Worm (Caenorhabditis elegans) whole organism, mixed stage, embryonic: Measurements from ENCODE around the gene C18D11.7.
A peak's percentile ranks its signal among the peaks of the same experiment; 100 is the strongest.

Experiments
- M03D4.4 ChIP-seq: sonication (generic microtip); optimal IDR thresholded peaks from 2 replicates; lab custom pipeline; 2017; ENCODE audit warnings: mild to moderate bottlenecking, missing genetic modification characterization, missing compliant biosample characterization
- bed-3 ChIP-seq: fragments of 200-800 bp; sonication (Bioruptor generic); optimal IDR thresholded peaks from 3 replicates; lab custom pipeline; 2018; ENCODE audit warnings: mild to moderate bottlenecking, missing genetic modification characterization, moderate library complexity, missing compliant biosample characterization
- blmp-1 ChIP-seq: fragments of 150-350 bp; optimal IDR thresholded peaks from 2 replicates; lab custom pipeline; 2014; ENCODE audit warnings: missing biosample characterization, missing genetic modification characterization
- ceh-39 ChIP-seq: fragments of 150-350 bp; optimal IDR thresholded peaks from 2 replicates; lab custom pipeline; 2014; ENCODE audit warnings: missing biosample characterization, missing genetic modification characterization
- ceh-43 ChIP-seq: fragments of 200-800 bp; sonication (Bioruptor generic); optimal IDR thresholded peaks from 2 replicates; lab custom pipeline; 2018; ENCODE audit warnings: mild to moderate bottlenecking, missing genetic modification characterization, moderate library complexity, missing compliant biosample characterization
- ceh-83 ChIP-seq: fragments of 200-800 bp; sonication (Bioruptor generic); optimal IDR thresholded peaks from 2 replicates; lab custom pipeline; 2018; ENCODE audit warnings: mild to moderate bottlenecking, missing genetic modification characterization, missing compliant biosample characterization
- ces-1 ChIP-seq: fragments of 150-350 bp; optimal IDR thresholded peaks from 2 replicates; lab custom pipeline; 2014; ENCODE audit warnings: missing biosample characterization, missing genetic modification reagents, missing genetic modification characterization
- drap-1 ChIP-seq: fragments of 200-800 bp; sonication (Bioruptor generic); optimal IDR thresholded peaks from 3 replicates; lab custom pipeline; 2018; ENCODE audit warnings: mild to moderate bottlenecking, missing genetic modification characterization, missing compliant biosample characterization
- elt-1 ChIP-seq: sonication (generic microtip); optimal IDR thresholded peaks from 2 replicates; lab custom pipeline; 2017; ENCODE audit warnings: missing genetic modification characterization, mild to moderate bottlenecking, missing compliant biosample characterization, antibody characterized with exemption, moderate library complexity, borderline replicate concordance; ENCODE audit not compliant: insufficient read depth
- elt-3 ChIP-seq: fragments of 150-350 bp; optimal IDR thresholded peaks from 2 replicates; lab custom pipeline; 2014; ENCODE audit warnings: missing biosample characterization, missing genetic modification characterization
- flh-1 ChIP-seq: fragments of 200-800 bp; sonication (Bioruptor generic); optimal IDR thresholded peaks from 2 replicates; lab custom pipeline; 2018; ENCODE audit warnings: mild to moderate bottlenecking, missing genetic modification characterization, moderate library complexity, missing compliant biosample characterization
- ham-2 ChIP-seq: fragments of 200-800 bp; sonication (Bioruptor generic); optimal IDR thresholded peaks from 2 replicates; lab custom pipeline; 2018; ENCODE audit warnings: mild to moderate bottlenecking, missing genetic modification characterization, missing compliant biosample characterization
- hlh-1 ChIP-seq: fragments of 150-350 bp; optimal IDR thresholded peaks from 2 replicates; lab custom pipeline; 2014; ENCODE audit warnings: missing biosample characterization, missing genetic modification reagents, missing genetic modification characterization
- lin-13 ChIP-seq: fragments of 150-350 bp; optimal IDR thresholded peaks from 2 replicates; lab custom pipeline; 2014; ENCODE audit warnings: missing biosample characterization, missing genetic modification characterization
- lsy-2 ChIP-seq: fragments of 150-350 bp; optimal IDR thresholded peaks from 2 replicates; lab custom pipeline; 2014; ENCODE audit warnings: missing biosample characterization, missing genetic modification characterization
- mab-5 ChIP-seq: fragments of 150-350 bp; optimal IDR thresholded peaks from 2 replicates; lab custom pipeline; 2014; ENCODE audit warnings: missing biosample characterization, missing genetic modification characterization
- mep-1 ChIP-seq: fragments of 150-350 bp; optimal IDR thresholded peaks from 2 replicates; lab custom pipeline; 2017; ENCODE audit warnings: missing biosample characterization, missing genetic modification reagents, missing genetic modification characterization, inconsistent platforms
- mls-2 ChIP-seq: sonication (generic microtip); optimal IDR thresholded peaks from 2 replicates; lab custom pipeline; 2016; ENCODE audit warnings: mild to moderate bottlenecking, missing genetic modification characterization, moderate library complexity, missing compliant biosample characterization
- nhr-12 ChIP-seq: fragments of 150-350 bp; optimal IDR thresholded peaks from 2 replicates; lab custom pipeline; 2014; ENCODE audit warnings: missing biosample characterization, missing genetic modification characterization
- nhr-2 ChIP-seq: fragments of 150-350 bp; optimal IDR thresholded peaks from 2 replicates; lab custom pipeline; 2014; ENCODE audit warnings: missing biosample characterization, missing genetic modification characterization
- nhr-237 ChIP-seq: fragments of 150-350 bp; optimal IDR thresholded peaks from 2 replicates; lab custom pipeline; 2014; ENCODE audit warnings: missing biosample characterization, missing genetic modification characterization
- nhr-28 ChIP-seq: fragments of 150-350 bp; optimal IDR thresholded peaks from 2 replicates; lab custom pipeline; 2014; ENCODE audit warnings: missing biosample characterization, missing genetic modification characterization
- nhr-76 ChIP-seq: sonication (generic microtip); optimal IDR thresholded peaks from 2 replicates; lab custom pipeline; 2017; ENCODE audit warnings: missing biosample characterization, missing genetic modification characterization
- pha-4 ChIP-seq: fragments of 150-350 bp; optimal IDR thresholded peaks from 2 replicates; lab custom pipeline; 2018; ENCODE audit warnings: missing biosample characterization, missing genetic modification reagents, missing genetic modification characterization
- snpc-4 ChIP-seq: fragments of 150-350 bp; optimal IDR thresholded peaks from 2 replicates; lab custom pipeline; 2014; ENCODE audit warnings: missing biosample characterization, missing genetic modification characterization
- sptf-1 ChIP-seq: sonication (generic microtip); optimal IDR thresholded peaks from 2 replicates; lab custom pipeline; 2017; ENCODE audit warnings: mild to moderate bottlenecking, missing genetic modification characterization, moderate library complexity, missing compliant biosample characterization
- tbx-8 ChIP-seq: fragments of 200-800 bp; sonication (Bioruptor generic); optimal IDR thresholded peaks from 2 replicates; lab custom pipeline; 2018; ENCODE audit warnings: mild to moderate bottlenecking, missing genetic modification characterization, moderate library complexity, missing compliant biosample characterization
- unc-120 ChIP-seq: sonication (generic microtip); optimal IDR thresholded peaks from 2 replicates; lab custom pipeline; 2017; ENCODE audit warnings: missing genetic modification characterization, missing compliant biosample characterization; ENCODE audit not compliant: poor library complexity, severe bottlenecking
- unc-62 ChIP-seq: fragments of 150-350 bp; optimal IDR thresholded peaks from 2 replicates; lab custom pipeline; 2014; ENCODE audit warnings: missing biosample characterization, missing genetic modification reagents, missing genetic modification characterization
- zip-8 ChIP-seq: fragments of 150-350 bp; optimal IDR thresholded peaks from 2 replicates; lab custom pipeline; 2014; ENCODE audit warnings: missing biosample characterization, missing genetic modification characterization
- ztf-11 ChIP-seq: fragments of 150-350 bp; optimal IDR thresholded peaks from 2 replicates; lab custom pipeline; 2014; ENCODE audit warnings: missing biosample characterization, missing genetic modification characterization

The C18D11.7 gene

DNA sequence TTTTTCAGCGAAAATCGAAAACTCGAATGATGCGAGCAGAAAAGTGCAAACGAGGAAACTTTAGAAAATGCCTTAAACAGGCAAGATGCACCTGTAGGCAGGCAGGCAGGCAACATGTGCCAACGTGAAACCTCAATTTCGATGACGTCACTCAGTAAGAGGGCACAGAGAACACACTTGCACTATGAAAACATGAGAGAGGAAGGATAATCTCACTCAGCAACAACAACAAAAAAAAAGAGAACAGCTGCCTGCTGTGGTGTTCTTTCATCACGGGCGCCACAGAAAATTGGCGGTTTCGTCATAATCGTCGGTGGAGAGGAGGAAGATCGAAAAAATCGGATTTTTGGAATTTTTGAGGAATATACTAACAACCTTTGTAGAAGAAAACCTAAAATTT, 27.6 kb upstream of the C18D11.7 start:
- no peak for TF ChIP-seq lin-13
- peak; percentile 22 for TF ChIP-seq sptf-1
- TF ChIP-seq flh-1 (GFP tag; lab: Kevin White, UChicago) = no peak
- TF ChIP-seq hlh-1 (tag; lab: Kevin White, UChicago) = peak; percentile 27

DNA sequence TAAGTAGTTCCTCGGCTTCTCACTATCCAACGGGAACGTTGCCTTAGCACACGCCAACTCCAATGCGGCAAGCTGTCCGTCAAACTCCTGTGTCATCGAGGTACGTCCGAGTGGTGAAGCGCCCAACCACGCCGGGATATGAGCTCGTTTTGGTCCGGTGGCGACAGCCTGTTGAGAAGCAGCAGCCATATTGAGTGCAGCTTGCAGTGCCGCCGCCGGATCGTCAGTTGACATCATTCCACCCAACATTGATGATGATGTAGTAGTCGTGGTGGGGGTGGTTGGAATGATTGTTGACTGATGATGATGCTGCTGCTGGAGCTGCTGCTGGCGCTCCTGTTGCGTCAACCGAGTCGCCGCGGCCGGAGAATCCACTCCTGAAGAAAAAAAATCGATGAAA, 26.9 kb upstream of the C18D11.7 start:
- no peak for TF ChIP-seq ceh-43 (GFP tag; lab: Kevin White, UChicago)
- TF ChIP-seq nhr-237 = no peak
- no peak for TF ChIP-seq lsy-2 (tag; lab: Kevin White, UChicago)
- TF ChIP-seq M03D4.4 (tag; lab: Kevin White, UChicago) = no peak
- TF ChIP-seq blmp-1 (tag; lab: Kevin White, UChicago) = no peak
- no peak for TF ChIP-seq snpc-4 (tag; lab: Kevin White, UChicago)
- no peak for TF ChIP-seq nhr-28
- no peak for TF ChIP-seq tbx-8 (GFP tag; lab: Kevin White, UChicago)
- TF ChIP-seq pha-4 (tag; lab: Kevin White, UChicago) = no peak
- no peak for TF ChIP-seq hlh-1 (tag; lab: Kevin White, UChicago)
- no peak for TF ChIP-seq nhr-76 (tag; lab: Kevin White, UChicago)
- TF ChIP-seq elt-3 = no peak
- no peak for TF ChIP-seq ceh-83 (GFP tag; lab: Kevin White, UChicago)
- TF ChIP-seq nhr-12 (tag; lab: Kevin White, UChicago) = no peak
- TF ChIP-seq ztf-11 (tag; lab: Kevin White, UChicago) = no peak

DNA sequence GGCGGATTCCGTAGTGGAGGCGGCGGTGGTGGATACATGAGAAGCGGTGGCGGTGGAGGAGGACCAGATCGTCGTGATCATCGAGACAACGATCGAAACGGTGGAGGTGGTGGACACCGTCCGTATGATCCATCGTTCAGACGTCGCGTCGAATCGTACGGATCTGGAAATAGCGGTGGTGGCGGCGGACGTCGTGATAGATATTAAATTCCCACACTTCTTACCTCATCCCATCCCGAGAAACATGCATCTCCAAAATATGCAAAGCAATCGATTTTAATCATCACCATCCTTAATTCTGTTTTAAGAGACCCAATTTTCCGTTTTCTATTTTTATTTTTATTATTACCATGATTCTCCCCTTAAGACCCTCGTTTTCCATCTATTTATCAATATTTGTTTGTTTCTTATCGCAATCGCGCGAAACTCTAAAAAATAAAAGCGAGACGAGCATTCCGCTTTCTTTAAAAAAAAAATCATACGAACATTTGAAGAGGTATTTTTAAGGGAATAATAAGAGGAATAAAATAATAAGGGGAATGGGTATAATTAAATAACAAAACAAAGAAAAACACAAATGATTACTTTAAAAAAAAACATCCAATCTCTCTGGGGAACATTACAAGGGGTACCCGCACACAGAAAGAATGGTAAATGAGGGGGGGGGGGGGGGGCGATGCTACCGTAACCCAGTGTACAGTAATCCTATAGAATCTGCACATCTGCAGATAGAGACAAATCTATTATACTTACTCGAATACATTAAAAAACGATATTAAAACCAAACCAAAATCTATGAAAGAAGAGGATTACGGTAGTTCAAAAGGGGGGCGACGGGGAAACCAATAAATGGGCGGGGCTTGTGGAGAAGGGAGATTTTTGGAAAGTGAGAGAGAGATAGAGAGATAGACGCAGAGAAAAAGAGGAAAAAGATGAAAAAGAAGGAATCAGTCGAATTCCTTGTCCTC, 24.2 kb upstream of the C18D11.7 start:
- TF ChIP-seq sptf-1 (peak; percentile 52), unc-120 (tag; lab: Kevin White, UChicago) (no peak)

DNA sequence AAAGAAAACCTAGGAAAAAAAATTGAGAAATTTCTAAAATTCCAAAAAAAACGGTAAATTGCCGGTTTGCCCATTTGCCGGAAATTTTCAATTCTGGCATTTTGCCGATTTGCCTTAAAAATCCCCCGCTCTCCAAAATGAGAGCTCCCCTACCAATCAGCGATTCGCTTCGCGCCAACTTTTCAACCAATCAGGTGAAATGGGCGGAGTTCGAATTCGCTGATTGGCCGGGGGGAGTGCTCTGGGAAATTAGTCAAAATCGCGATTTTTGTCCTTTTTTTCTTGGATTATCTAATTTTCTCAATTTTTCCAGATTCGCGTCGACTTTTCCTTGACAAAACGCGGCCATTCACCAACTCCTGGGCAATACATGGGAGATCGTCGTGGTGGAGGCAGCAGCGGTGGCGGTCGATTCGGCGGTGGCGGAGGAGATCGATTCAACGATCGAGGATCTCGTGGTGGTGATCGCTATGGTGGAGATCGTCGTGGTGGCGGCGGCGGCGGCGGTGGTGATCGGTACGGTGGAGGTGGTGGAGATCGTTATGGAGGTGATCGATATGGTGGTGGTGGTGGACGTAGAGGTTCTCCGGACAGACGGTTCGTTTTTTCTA, 23.1 kb upstream of the C18D11.7 start:
- TF ChIP-seq elt-1 (no peak), mep-1 (tag; lab: Kevin White, UChicago) (no peak), nhr-12 (tag; lab: Kevin White, UChicago) (no peak), unc-62 (GFP tag; lab: Kevin White, UChicago) (no peak), mls-2 (no peak), ces-1 (GFP tag; lab: Kevin White, UChicago) (no peak), zip-8 (tag; lab: Kevin White, UChicago) (no peak), elt-3 (no peak), nhr-237 (no peak), ztf-11 (tag; lab: Kevin White, UChicago) (no peak), bed-3 (no peak), drap-1 (no peak)

DNA sequence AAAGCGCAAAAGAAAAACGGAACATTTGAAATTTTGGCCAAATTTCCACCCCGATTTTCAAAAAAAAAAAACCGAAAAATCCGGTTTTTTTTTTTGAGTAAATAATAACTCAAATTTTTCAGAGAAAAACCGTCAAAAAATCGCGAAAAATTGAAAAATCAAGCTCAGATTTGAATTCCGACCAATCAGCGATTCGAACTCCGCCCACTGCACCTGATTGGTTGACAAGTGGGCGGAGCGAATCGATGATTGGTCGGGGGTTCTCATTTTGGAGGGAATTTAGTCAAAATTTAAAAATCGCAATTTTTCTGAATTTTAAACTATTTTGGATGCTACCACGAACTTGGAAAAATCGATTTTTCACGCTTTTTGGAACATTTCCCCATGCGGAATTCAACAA, 22.5 kb upstream of the C18D11.7 start:
- TF ChIP-seq hlh-1 (tag; lab: Kevin White, UChicago) (no peak), mab-5 (tag; lab: Kevin White, UChicago) (no peak), flh-1 (GFP tag; lab: Kevin White, UChicago) (no peak), ceh-39 (tag; lab: Kevin White, UChicago) (no peak), ces-1 (GFP tag; lab: Kevin White, UChicago) (no peak)
- TF ChIP-seq, all 35 proteins: peak for 0

DNA sequence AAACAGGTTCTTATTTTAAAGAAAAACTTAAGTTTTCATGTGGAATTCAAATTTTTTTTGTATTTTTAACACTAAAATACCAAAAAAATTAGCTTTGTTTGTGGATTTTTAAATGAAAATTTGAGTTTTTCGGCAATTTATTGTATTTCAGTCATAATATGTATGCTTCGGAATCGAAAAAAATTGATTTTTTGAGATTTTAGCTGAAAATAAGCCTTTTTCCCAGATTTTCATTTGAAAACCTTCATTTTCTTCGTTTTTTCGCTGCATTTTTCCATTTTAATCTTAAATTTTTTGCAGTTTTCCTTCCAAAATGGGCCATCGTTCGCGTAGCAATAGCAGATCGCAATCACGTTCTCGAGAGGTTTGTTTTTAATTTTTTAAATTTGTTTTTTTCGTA, 19.5 kb upstream of the C18D11.7 start, which contains the start of gene rsp-8:
TSS of gene rsp-8 (plus strand) at position 301 of the 400 bp plus-strand sequence.
- TF ChIP-seq lin-13 (no peak), zip-8 (tag; lab: Kevin White, UChicago) (no peak), tbx-8 (GFP tag; lab: Kevin White, UChicago) (no peak), ceh-39 (tag; lab: Kevin White, UChicago) (no peak), blmp-1 (tag; lab: Kevin White, UChicago) (no peak), flh-1 (GFP tag; lab: Kevin White, UChicago) (no peak), ztf-11 (tag; lab: Kevin White, UChicago) (no peak), ham-2 (GFP tag; lab: Kevin White, UChicago) (no peak), nhr-76 (tag; lab: Kevin White, UChicago) (no peak), mab-5 (tag; lab: Kevin White, UChicago) (no peak), nhr-2 (tag; lab: Kevin White, UChicago) (no peak), nhr-237 (no peak)
